Worm (Caenorhabditis elegans) whole organism, young adult: Measurements from ENCODE around the gene npp-18.
A peak's percentile ranks its signal among the peaks of the same experiment; 100 is the strongest.

Experiments
- C06A6.2 ChIP-seq: fragments of 200-800 bp; sonication (Bioruptor generic); conservative IDR thresholded peaks from 2 replicates; pipeline ENCODE4 v1.3.6; 2022; ENCODE audit warnings: missing genetic modification characterization, missing compliant biosample characterization
- F22D6.2 ChIP-seq: sonication (generic microtip); optimal IDR thresholded peaks from 2 replicates; lab custom pipeline; 2016; ENCODE audit warnings: mild to moderate bottlenecking, missing genetic modification characterization, missing compliant biosample characterization
- F23B12.7 ChIP-seq: sonication (generic microtip); optimal IDR thresholded peaks from 2 replicates; lab custom pipeline; 2017; ENCODE audit warnings: missing genetic modification characterization, mild to moderate bottlenecking, missing compliant biosample characterization, antibody characterized with exemption, moderate library complexity; ENCODE audit not compliant: insufficient read depth
- F49E8.2 ChIP-seq: sonication (generic microtip); optimal IDR thresholded peaks from 3 replicates; lab custom pipeline; 2017; ENCODE audit warnings: missing genetic modification characterization, mild to moderate bottlenecking, missing compliant biosample characterization, antibody characterized with exemption, moderate library complexity; ENCODE audit not compliant: insufficient read depth
- F55B11.4 ChIP-seq: sonication (generic microtip); optimal IDR thresholded peaks from 2 replicates; lab custom pipeline; 2016; ENCODE audit warnings: missing compliant biosample characterization, missing genetic modification characterization, borderline replicate concordance; ENCODE audit not compliant: insufficient read depth
- Y53F4B.3 ChIP-seq: fragments of 200-800 bp; sonication (Bioruptor generic); IDR thresholded peaks from 2 replicates; pipeline ENCODE4 v1.3.6; 2022; ENCODE audit warnings: missing genetic modification reagents, missing genetic modification characterization, missing compliant biosample characterization
- Y56A3A.18 ChIP-seq: fragments of 200-800 bp; sonication (Bioruptor generic); IDR thresholded peaks from 2 replicates; pipeline ENCODE4 v1.3.6; 2022; ENCODE audit warnings: missing genetic modification reagents, missing genetic modification characterization, missing compliant biosample characterization
- Y67H2A.10 ChIP-seq: fragments of 200-800 bp; sonication (Bioruptor generic); conservative IDR thresholded peaks from 2 replicates; pipeline ENCODE4 v1.3.6; 2022; ENCODE audit warnings: missing genetic modification reagents, missing genetic modification characterization, missing compliant biosample characterization
- Y79H2A.3 ChIP-seq: fragments of 200-800 bp; sonication (Bioruptor generic); conservative IDR thresholded peaks from 2 replicates; pipeline ENCODE4 v1.3.6; 2022; ENCODE audit warnings: missing genetic modification reagents, missing genetic modification characterization, missing compliant biosample characterization
- atf-7 ChIP-seq: sonication (generic microtip); optimal IDR thresholded peaks from 2 replicates; lab custom pipeline; 2017; ENCODE audit warnings: mild to moderate bottlenecking, missing genetic modification characterization, missing compliant biosample characterization
- athp-1 ChIP-seq: sonication (generic microtip); optimal IDR thresholded peaks from 2 replicates; lab custom pipeline; 2017; ENCODE audit warnings: mild to moderate bottlenecking, missing genetic modification characterization, missing compliant biosample characterization
- cebp-1 ChIP-seq, 2 experiments: fragments of 200-800 bp in 1 of 2; sonication (Bioruptor generic) in 1 of 2; sonication (generic microtip) in 1 of 2; IDR thresholded peaks in 1 of 2; optimal IDR thresholded peaks in 1 of 2; 2 replicates each; pipeline versions ENCODE4 v1.3.6 to Lab custom; 2017 to 2022; ENCODE audit warnings: missing compliant biosample characterization in 2 of 2, missing genetic modification characterization in 2 of 2, mild to moderate bottlenecking in 1 of 2, missing genetic modification reagents in 1 of 2, moderate library complexity in 1 of 2
- cebp-2 ChIP-seq: fragments of 200-800 bp; sonication (Bioruptor generic); IDR thresholded peaks from 2 replicates; pipeline ENCODE4 v1.3.6; 2022; ENCODE audit warnings: missing genetic modification characterization, missing compliant biosample characterization
- ceh-27 ChIP-seq: fragments of 200-800 bp; sonication (Bioruptor generic); optimal IDR thresholded peaks from 2 replicates; lab custom pipeline; 2018; ENCODE audit warnings: mild to moderate bottlenecking, missing genetic modification characterization, moderate library complexity, missing compliant biosample characterization
- ceh-40 ChIP-seq: fragments of 200-800 bp; sonication (Bioruptor generic); IDR thresholded peaks from 2 replicates; pipeline ENCODE4 v1.3.6; 2022; ENCODE audit warnings: missing genetic modification characterization, missing compliant biosample characterization
- dpff-1 ChIP-seq: sonication (generic microtip); optimal IDR thresholded peaks from 2 replicates; lab custom pipeline; 2017; ENCODE audit warnings: mild to moderate bottlenecking, missing genetic modification characterization, missing compliant biosample characterization
- egl-18 ChIP-seq: fragments of 200-800 bp; sonication (Bioruptor generic); IDR thresholded peaks from 2 replicates; pipeline ENCODE4 v1.3.6; 2022; ENCODE audit warnings: missing genetic modification reagents, missing genetic modification characterization, missing compliant biosample characterization
- egl-44 ChIP-seq: fragments of 200-800 bp; sonication (Bioruptor generic); IDR thresholded peaks from 2 replicates; pipeline ENCODE4 v1.3.6; 2022; ENCODE audit warnings: missing genetic modification reagents, missing genetic modification characterization, missing compliant biosample characterization
- egrh-3 ChIP-seq: fragments of 200-800 bp; sonication (Bioruptor generic); IDR thresholded peaks from 2 replicates; pipeline ENCODE4 v1.3.6; 2022; ENCODE audit warnings: missing genetic modification reagents, missing genetic modification characterization, missing compliant biosample characterization
- ets-4 ChIP-seq: fragments of 200-800 bp; sonication (Bioruptor generic); optimal IDR thresholded peaks from 2 replicates; lab custom pipeline; 2018; ENCODE audit warnings: mild to moderate bottlenecking, missing genetic modification characterization, missing compliant biosample characterization
- fkh-3 ChIP-seq: sonication (generic microtip); optimal IDR thresholded peaks from 2 replicates; lab custom pipeline; 2016; ENCODE audit warnings: mild to moderate bottlenecking, missing genetic modification characterization, missing compliant biosample characterization
- hrde-1 ChIP-seq: sonication (generic microtip); optimal IDR thresholded peaks from 2 replicates; lab custom pipeline; 2016; ENCODE audit warnings: missing genetic modification characterization, mild to moderate bottlenecking, missing compliant biosample characterization, moderate library complexity, missing genotype, missing genetic modification reagents, borderline replicate concordance
- lag-1 ChIP-seq: fragments of 200-800 bp; sonication (Bioruptor generic); IDR thresholded peaks from 2 replicates; pipeline ENCODE4 v1.3.6; 2022; ENCODE audit warnings: missing genetic modification reagents, missing genetic modification characterization, missing compliant biosample characterization
- lin-35 ChIP-seq, 3 experiments: fragments of 150-350 bp in 2 of 3; sonication (generic microtip) in 1 of 3; optimal IDR thresholded peaks; 2 replicates each; lab custom pipeline; 2014 to 2018; ENCODE audit warnings: missing biosample characterization in 3 of 3, missing genetic modification characterization in 3 of 3, missing genetic modification reagents in 3 of 3
- lin-40 ChIP-seq: sonication (generic microtip); optimal IDR thresholded peaks from 2 replicates; lab custom pipeline; 2016; ENCODE audit warnings: missing genetic modification characterization, mild to moderate bottlenecking, missing compliant biosample characterization, missing genotype, missing genetic modification reagents
- lsl-1 ChIP-seq: fragments of 200-800 bp; sonication (Bioruptor generic); optimal IDR thresholded peaks from 2 replicates; lab custom pipeline; 2018; ENCODE audit warnings: mild to moderate bottlenecking, missing genetic modification characterization, moderate library complexity, missing compliant biosample characterization
- lsy-27 ChIP-seq: sonication (generic microtip); optimal IDR thresholded peaks from 2 replicates; lab custom pipeline; 2017; ENCODE audit warnings: missing genetic modification characterization, mild to moderate bottlenecking, missing compliant biosample characterization, antibody characterized with exemption, missing genotype, borderline replicate concordance; ENCODE audit not compliant: insufficient read depth
- madf-10 ChIP-seq: sonication (generic microtip); optimal IDR thresholded peaks from 2 replicates; lab custom pipeline; 2016; ENCODE audit warnings: mild to moderate bottlenecking, missing genetic modification characterization, missing compliant biosample characterization
- madf-6 ChIP-seq: fragments of 200-800 bp; sonication (Bioruptor generic); IDR thresholded peaks from 2 replicates; pipeline ENCODE4 v1.3.6; 2022; ENCODE audit warnings: missing genetic modification reagents, missing genetic modification characterization, missing compliant biosample characterization
- madf-8 ChIP-seq: fragments of 200-800 bp; sonication (Bioruptor generic); conservative IDR thresholded peaks from 2 replicates; pipeline ENCODE4 v1.3.6; 2022; ENCODE audit warnings: missing genetic modification reagents, missing genetic modification characterization, missing compliant biosample characterization
- nfya-2 ChIP-seq: fragments of 200-800 bp; sonication (Bioruptor generic); IDR thresholded peaks from 2 replicates; pipeline ENCODE4 v1.3.6; 2022; ENCODE audit warnings: missing genetic modification reagents, missing genetic modification characterization, missing compliant biosample characterization
- nhr-120 ChIP-seq: fragments of 200-800 bp; sonication (Bioruptor generic); IDR thresholded peaks from 2 replicates; pipeline ENCODE4 v1.3.6; 2022; ENCODE audit warnings: missing genetic modification characterization, missing compliant biosample characterization
- nhr-80 ChIP-seq: sonication (generic microtip); optimal IDR thresholded peaks from 2 replicates; lab custom pipeline; 2016; ENCODE audit warnings: missing genetic modification characterization, missing compliant biosample characterization
- pbrm-1 ChIP-seq: fragments of 200-800 bp; sonication (Bioruptor generic); IDR thresholded peaks from 2 replicates; pipeline ENCODE4 v1.3.6; 2022; ENCODE audit warnings: missing genetic modification reagents, missing genetic modification characterization, missing compliant biosample characterization
- snpc-1.1 ChIP-seq: sonication (generic microtip); optimal IDR thresholded peaks from 2 replicates; lab custom pipeline; 2017; ENCODE audit warnings: missing genetic modification characterization, mild to moderate bottlenecking, missing compliant biosample characterization, antibody characterized with exemption, moderate library complexity, missing genotype, missing genetic modification reagents; ENCODE audit not compliant: insufficient read depth
- snpc-1.3 ChIP-seq: sonication (generic microtip); optimal IDR thresholded peaks from 2 replicates; lab custom pipeline; 2017; ENCODE audit warnings: missing genetic modification characterization, mild to moderate bottlenecking, missing compliant biosample characterization, antibody characterized with exemption, moderate library complexity, missing genotype, missing genetic modification reagents; ENCODE audit not compliant: insufficient read depth
- snpc-4 ChIP-seq, 5 experiments: fragments of 150-350 bp in 1 of 5; sonication (generic microtip) in 4 of 5; optimal IDR thresholded peaks; 2 replicates each; lab custom pipeline; 2014 to 2018; ENCODE audit warnings: missing genetic modification characterization in 5 of 5, missing biosample characterization in 3 of 5, antibody characterized with exemption in 2 of 5, mild to moderate bottlenecking in 2 of 5, missing compliant biosample characterization in 2 of 5, missing genotype in 2 of 5, moderate library complexity in 2 of 5, missing genetic modification reagents in 1 of 5
- tbx-9 ChIP-seq: sonication (generic microtip); optimal IDR thresholded peaks from 2 replicates; lab custom pipeline; 2016; ENCODE audit warnings: borderline replicate concordance, missing genetic modification characterization, inconsistent platforms, missing compliant biosample characterization
- tlf-1 ChIP-seq: fragments of 200-800 bp; sonication (Bioruptor generic); optimal IDR thresholded peaks from 2 replicates; lab custom pipeline; 2018; ENCODE audit warnings: mild to moderate bottlenecking, missing genetic modification characterization, missing compliant biosample characterization
- unc-62 ChIP-seq: fragments of 150-350 bp; optimal IDR thresholded peaks from 2 replicates; lab custom pipeline; 2014; ENCODE audit warnings: missing biosample characterization, missing genetic modification reagents, missing genetic modification characterization
- zfh-2 ChIP-seq: fragments of 200-800 bp; sonication (Bioruptor generic); conservative IDR thresholded peaks from 2 replicates; pipeline ENCODE4 v1.3.6; 2022; ENCODE audit warnings: missing genetic modification reagents, missing genetic modification characterization, missing compliant biosample characterization
- ztf-22 ChIP-seq: fragments of 200-800 bp; sonication (Bioruptor generic); optimal IDR thresholded peaks from 2 replicates; lab custom pipeline; 2018; ENCODE audit warnings: mild to moderate bottlenecking, missing genetic modification characterization, moderate library complexity, missing compliant biosample characterization
- ztf-25 ChIP-seq: fragments of 200-800 bp; sonication (Bioruptor generic); IDR thresholded peaks from 2 replicates; pipeline ENCODE4 v1.3.6; 2022; ENCODE audit warnings: missing genetic modification reagents, missing genetic modification characterization, missing compliant biosample characterization
- ztf-3 ChIP-seq: fragments of 200-800 bp; sonication (Bioruptor generic); optimal IDR thresholded peaks from 2 replicates; lab custom pipeline; 2018; ENCODE audit warnings: mild to moderate bottlenecking, missing genetic modification characterization, missing compliant biosample characterization

npp-18 gene

ce11 chrIII:13268856-13269255, 27.8 kb upstream of the npp-18 start, which contains the start of gene cpf-2 (continued):
- TF ChIP-seq hrde-1 (tag; lab: Kevin White, UChicago): peak; percentile 1
- no peak for TF ChIP-seq nfya-2 (GFP tag; lab: Robert Waterston, UW)
- no peak for TF ChIP-seq egl-18 (GFP tag; lab: Robert Waterston, UW)
- peak; percentile 31; the same call in 1 of the 2 replicates for TF ChIP-seq madf-8 (GFP tag; lab: Robert Waterston, UW)
- no peak for TF ChIP-seq nhr-120 (GFP tag; lab: Robert Waterston, UW)
- no peak; the same call in 1 of the 2 replicates for TF ChIP-seq zfh-2
- TF ChIP-seq snpc-4 (GFP tag; optimal IDR thresholded peaks at IDR 0.05; lab: Kevin White, UChicago): no peak
- TF ChIP-seq snpc-4 (tag; optimal IDR thresholded peaks at IDR 0.05; lab: Kevin White, UChicago): peak in 2 of 4 experiments; percentile 15 to 22
- TF ChIP-seq egl-44 (GFP tag; lab: Robert Waterston, UW): no peak
- peak; percentile 61; the same call in 1 of the 2 replicates for TF ChIP-seq pbrm-1 (GFP tag; lab: Robert Waterston, UW)
- TF ChIP-seq lsy-27 (tag; lab: Kevin White, UChicago): no peak
- TF ChIP-seq ceh-40: peak; percentile 19; the same call in 1 of the 2 replicates
- no peak for TF ChIP-seq dpff-1
- TF ChIP-seq ztf-22 (GFP tag; lab: Kevin White, UChicago): no peak
- no peak for TF ChIP-seq Y56A3A.18 (GFP tag; lab: Robert Waterston, UW)
- TF ChIP-seq snpc-1.3: peak; percentile 62
- no peak for TF ChIP-seq snpc-1.1
- TF ChIP-seq fkh-3: no peak
- TF ChIP-seq F22D6.2: no peak
- TF ChIP-seq tbx-9 (tag; lab: Kevin White, UChicago): no peak
- no peak for TF ChIP-seq unc-62
- no peak for TF ChIP-seq cebp-2 (GFP tag; lab: Robert Waterston, UW)
- TF ChIP-seq Y53F4B.3 (GFP tag; lab: Robert Waterston, UW): no peak
- TF ChIP-seq madf-6: peak; percentile 53
- no peak for TF ChIP-seq ztf-3 (GFP tag; lab: Kevin White, UChicago)
- TF ChIP-seq ceh-27 (GFP tag; lab: Kevin White, UChicago): peak; percentile 20
- no peak for TF ChIP-seq egrh-3 (GFP tag; lab: Robert Waterston, UW)
- peak; percentile 67 for TF ChIP-seq C06A6.2 (GFP tag; lab: Robert Waterston, UW)
- no peak for TF ChIP-seq Y79H2A.3 (GFP tag; lab: Robert Waterston, UW)
- TF ChIP-seq, all 124 proteins: peak for 45

- TF ChIP-seq F23B12.7 (tag; lab: Kevin White, UChicago) (no peak), lin-40 (peak; percentile 14)
These were observed 25.8 kb upstream of the npp-18 start for ce11 chrIII:13270896-13271295.

- TF ChIP-seq Y79H2A.3 (GFP tag; lab: Robert Waterston, UW): no peak
- TF ChIP-seq tlf-1 (GFP tag; lab: Kevin White, UChicago): no peak
- no peak for TF ChIP-seq ets-4
- TF ChIP-seq C06A6.2 (GFP tag; lab: Robert Waterston, UW): no peak
- TF ChIP-seq atf-7 (tag; lab: Kevin White, UChicago): no peak
- no peak for TF ChIP-seq cebp-1 (GFP tag; IDR thresholded peaks at IDR 0.05; lab: Robert Waterston, UW)
- no peak for TF ChIP-seq cebp-1 (tag; optimal IDR thresholded peaks at IDR 0.05; lab: Kevin White, UChicago)
- TF ChIP-seq nhr-80: no peak
- TF ChIP-seq lag-1 (GFP tag; lab: Robert Waterston, UW): no peak
- TF ChIP-seq ceh-27 (GFP tag; lab: Kevin White, UChicago): no peak
- no peak for TF ChIP-seq lsl-1 (GFP tag; lab: Kevin White, UChicago)
- no peak for TF ChIP-seq F55B11.4
- TF ChIP-seq F49E8.2: no peak
- TF ChIP-seq athp-1: no peak
- TF ChIP-seq Y67H2A.10 (GFP tag; lab: Robert Waterston, UW): no peak
- no peak for TF ChIP-seq lin-35 (GFP tag; optimal IDR thresholded peaks at IDR 0.05; lab: Kevin White, UChicago)
- TF ChIP-seq zfh-2: no peak
- TF ChIP-seq ztf-25: no peak
- no peak for TF ChIP-seq madf-10 (tag; lab: Kevin White, UChicago)
These were observed 24.4 kb upstream of the npp-18 start for ce11 chrIII:13272227-13272626.
